Worm (Caenorhabditis elegans) whole organism, L3 larva: ENCODE results near the gene C06C6.9.

Experiments
- ama-1 ChIP-seq: fragments of 150-350 bp; optimal IDR thresholded peaks from 2 replicates; lab custom pipeline; 2018
- ceh-82 ChIP-seq: fragments of 150-350 bp; optimal IDR thresholded peaks from 2 replicates; lab custom pipeline; 2014; ENCODE audit warnings: missing biosample characterization, missing genetic modification characterization
- ceh-9 ChIP-seq: sonication (generic microtip); optimal IDR thresholded peaks from 2 replicates; lab custom pipeline; 2018; ENCODE audit warnings: missing biosample characterization, missing genetic modification characterization
- daf-12 ChIP-seq: fragments of 150-350 bp; optimal IDR thresholded peaks from 2 replicates; lab custom pipeline; 2014; ENCODE audit warnings: missing biosample characterization, missing genetic modification reagents, missing genetic modification characterization
- fkh-10 ChIP-seq: sonication (generic microtip); optimal IDR thresholded peaks from 2 replicates; lab custom pipeline; 2017; ENCODE audit warnings: missing biosample characterization, missing genetic modification reagents, missing genetic modification characterization
- fos-1 ChIP-seq: fragments of 150-350 bp; optimal IDR thresholded peaks from 2 replicates; lab custom pipeline; 2014; ENCODE audit warnings: missing biosample characterization, missing genetic modification characterization
- jun-1 ChIP-seq: fragments of 150-350 bp; optimal IDR thresholded peaks from 2 replicates; lab custom pipeline; 2014; ENCODE audit warnings: missing biosample characterization, missing genetic modification reagents, missing genetic modification characterization
- nhr-11 ChIP-seq: fragments of 150-350 bp; optimal IDR thresholded peaks from 2 replicates; lab custom pipeline; 2014; ENCODE audit warnings: missing biosample characterization, missing genetic modification characterization
- nhr-237 ChIP-seq: fragments of 150-350 bp; optimal IDR thresholded peaks from 2 replicates; lab custom pipeline; 2014; ENCODE audit warnings: missing biosample characterization, missing genetic modification characterization
- nhr-77 ChIP-seq: fragments of 150-350 bp; optimal IDR thresholded peaks from 2 replicates; lab custom pipeline; 2014; ENCODE audit warnings: missing biosample characterization, missing genetic modification characterization
- unc-62 ChIP-seq: fragments of 150-350 bp; sonication (generic microtip); optimal IDR thresholded peaks from 4 replicates; lab custom pipeline; 2014; ENCODE audit warnings: missing biosample characterization, missing genetic modification reagents, missing genetic modification characterization

DNA sequence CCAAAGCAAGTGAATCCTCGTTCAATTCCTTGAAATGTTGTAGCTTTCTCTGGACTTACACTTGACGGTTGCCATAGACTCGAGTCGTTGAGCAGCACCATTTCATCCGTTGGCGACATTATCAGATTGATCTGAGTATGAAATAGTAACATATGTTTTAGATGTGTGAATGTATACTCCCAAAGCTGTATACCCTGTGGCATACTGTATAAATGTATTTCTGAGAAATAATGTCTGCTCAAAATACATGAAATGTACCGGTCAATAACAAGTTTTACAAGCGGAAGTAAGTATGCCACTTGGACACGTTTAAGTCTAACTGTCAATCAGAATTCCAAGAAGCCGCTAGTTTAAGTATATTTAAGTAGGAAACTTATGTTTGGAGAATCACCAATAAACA is 13.0 kb upstream of the C06C6.9 start, which contains the start of gene str-233:
- TF ChIP-seq ceh-82: no peak
- TF ChIP-seq nhr-237 (tag; lab: Kevin White, UChicago): no peak
- TF ChIP-seq unc-62: no peak
- no peak for TF ChIP-seq ama-1 (lab: Kevin White, UChicago)
- TF ChIP-seq ceh-9 (tag; lab: Kevin White, UChicago): no peak
- TF ChIP-seq fkh-10 (GFP tag; lab: Kevin White, UChicago): no peak
- TF ChIP-seq fos-1 (tag; lab: Kevin White, UChicago): no peak
- TF ChIP-seq jun-1 (tag; lab: Kevin White, UChicago): no peak
- no peak for TF ChIP-seq nhr-77 (tag; lab: Kevin White, UChicago)
- no peak for TF ChIP-seq nhr-11 (tag; lab: Kevin White, UChicago)
- TF ChIP-seq daf-12 (tag; lab: Kevin White, UChicago): no peak
